Fruit fly (Drosophila melanogaster) whole organism, prepupa: ENCODE data around the gene Myo31DF.
A peak's percentile ranks its signal among the peaks of the same experiment; 100 is the strongest.

ENCODE experiments used
- Blimp-1 ChIP-seq: fragments of 200-800 bp; sonication (Bioruptor generic); optimal IDR thresholded peaks from 3 replicates; lab custom pipeline; 2017; ENCODE audit warnings: missing biosample characterization, missing genetic modification characterization, mild to moderate bottlenecking, moderate library complexity, missing genetic modification reagents
- CG10631 ChIP-seq: fragments of 200-800 bp; sonication (Bioruptor generic); optimal IDR thresholded peaks from 2 replicates; lab custom pipeline; 2016; ENCODE audit warnings: missing biosample characterization, missing genetic modification characterization
- CG34406 ChIP-seq: fragments of 200-800 bp; sonication (Bioruptor generic); optimal IDR thresholded peaks from 3 replicates; lab custom pipeline; 2016; ENCODE audit warnings: missing biosample characterization, missing genetic modification characterization
- CG6792 ChIP-seq: fragments of 200-800 bp; sonication (Bioruptor generic); optimal IDR thresholded peaks from 3 replicates; lab custom pipeline; 2016; ENCODE audit warnings: missing biosample characterization, missing genetic modification characterization
- Eip78C ChIP-seq: fragments of 200-800 bp; sonication (Bioruptor generic); peaks from one replicate; lab custom pipeline; 2016; ENCODE audit warnings: missing biosample characterization, missing genetic modification characterization
- Ets96B ChIP-seq: fragments of 200-800 bp; optimal IDR thresholded peaks from 2 replicates; lab custom pipeline; 2019; ENCODE audit warnings: missing biosample characterization, mild to moderate bottlenecking, missing genetic modification characterization, moderate library complexity
- Hr39 ChIP-seq: fragments of 200-800 bp; sonication (Bioruptor generic); optimal IDR thresholded peaks from 2 replicates; lab custom pipeline; 2016; ENCODE audit warnings: missing biosample characterization, missing genetic modification characterization
- Lpt ChIP-seq: fragments of 200-800 bp; sonication (Bioruptor generic); optimal IDR thresholded peaks from 3 replicates; lab custom pipeline; 2016; ENCODE audit warnings: missing biosample characterization, missing genetic modification characterization
- Met ChIP-seq: fragments of 200-800 bp; sonication (Bioruptor generic); optimal IDR thresholded peaks from 3 replicates; lab custom pipeline; 2016; ENCODE audit warnings: missing biosample characterization, missing genetic modification characterization
- OdsH ChIP-seq: fragments of 200-800 bp; sonication (Bioruptor generic); optimal IDR thresholded peaks from 3 replicates; lab custom pipeline; 2016; ENCODE audit warnings: missing biosample characterization, missing genetic modification characterization
- Sox14 ChIP-seq: fragments of 200-800 bp; sonication (Bioruptor generic); optimal IDR thresholded peaks from 3 replicates; lab custom pipeline; 2016; ENCODE audit warnings: missing biosample characterization, missing genetic modification characterization
- cyc ChIP-seq: fragments of 200-800 bp; sonication (Bioruptor generic); optimal IDR thresholded peaks from 3 replicates; lab custom pipeline; 2016; ENCODE audit warnings: missing biosample characterization, missing genetic modification characterization
- fkh ChIP-seq: fragments of 200-800 bp; sonication (Bioruptor generic); optimal IDR thresholded peaks from 3 replicates; lab custom pipeline; 2017; ENCODE audit warnings: missing biosample characterization, mild to moderate bottlenecking, missing genetic modification characterization, moderate library complexity
- vri ChIP-seq: fragments of 200-800 bp; sonication (Bioruptor generic); optimal IDR thresholded peaks from 3 replicates; lab custom pipeline; 2016; ENCODE audit warnings: missing biosample characterization, mild to moderate bottlenecking, missing genetic modification characterization

DNA sequence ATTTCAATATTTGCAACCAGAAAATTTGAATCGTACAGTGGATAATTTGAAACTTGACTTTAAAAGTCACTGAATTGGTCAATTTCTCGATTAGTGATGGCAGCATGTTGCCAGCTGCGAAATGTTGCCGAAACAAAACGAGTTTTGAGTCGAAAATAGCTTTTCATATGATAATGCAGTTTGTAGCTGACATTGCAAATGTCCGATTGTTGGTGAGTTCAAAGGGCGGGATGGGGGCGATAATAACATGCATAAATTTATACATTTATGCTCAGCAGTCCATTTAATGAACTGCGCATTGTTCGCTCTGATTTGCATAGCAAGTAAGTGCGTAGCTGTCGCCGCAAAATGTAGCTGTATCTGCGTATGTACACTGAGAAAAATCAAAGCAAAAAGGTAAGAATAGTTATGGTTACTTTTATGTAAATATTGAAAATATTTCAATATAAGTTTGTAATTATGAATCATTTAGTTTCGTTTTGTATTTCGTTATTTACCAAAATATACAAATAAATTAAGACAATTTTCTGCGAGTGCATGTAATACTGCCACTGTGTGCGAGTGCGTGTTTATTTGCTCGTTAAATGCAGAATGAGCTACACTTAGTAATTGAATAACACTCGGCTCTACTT, 20.5 kb upstream of the Myo31DF start, which contains the start of gene Lip4:
- peak; percentile 90 for TF ChIP-seq Eip78C
- peak; percentile 42 for TF ChIP-seq cyc
- TF ChIP-seq CG6792 (GFP tag; lab: Kevin White, UChicago): peak; percentile 54
- TF ChIP-seq CG10631 (GFP tag; lab: Kevin White, UChicago): peak; percentile 64
- peak; percentile 65 for TF ChIP-seq CG34406 (GFP tag; lab: Kevin White, UChicago)
- peak; percentile 42 for TF ChIP-seq fkh (GFP tag; lab: Kevin White, UChicago)
- peak; percentile 76 for TF ChIP-seq OdsH (GFP tag; lab: Kevin White, UChicago)
- TF ChIP-seq Hr39: peak; percentile 47
- TF ChIP-seq vri: peak; percentile 14
- TF ChIP-seq Ets96B (tag; lab: Kevin White, UChicago): peak; percentile 75
- peak; percentile 46 for TF ChIP-seq Met (GFP tag; lab: Kevin White, UChicago)
- peak; percentile 54 for TF ChIP-seq Lpt
- TF ChIP-seq Sox14: peak; percentile 46
- no peak for TF ChIP-seq Blimp-1 (GFP tag; lab: Kevin White, UChicago)
